Worm (Caenorhabditis elegans): Measurements from ENCODE around the gene T28A8.5.

- TF ChIP-seq F13C5.2 (tag; optimal IDR thresholded peaks at IDR 0.05), result no peak
- TF ChIP-seq sea-1 (GFP tag; conservative IDR thresholded peaks at IDR 0.05), result no peak
- TF ChIP-seq ama-1 (optimal IDR thresholded peaks at IDR 0.05), result no peak
- no peak for TF ChIP-seq scrt-1 (GFP tag; IDR thresholded peaks at IDR 0.05)
- no peak for TF ChIP-seq flt-1 (GFP tag; IDR thresholded peaks at IDR 0.05)
- no peak for TF ChIP-seq hnd-1 (tag; optimal IDR thresholded peaks at IDR 0.05)
- TF ChIP-seq hmg-4 (GFP tag; optimal IDR thresholded peaks at IDR 0.05), result no peak
- TF ChIP-seq tbx-11 (GFP tag; IDR thresholded peaks at IDR 0.05), result no peak
- TF ChIP-seq ceh-36 (tag; optimal IDR thresholded peaks at IDR 0.05), result no peak
These were observed 44.1 kb upstream of the T28A8.5 start for ce11 chrIII:13457305-13457704.

Data from whole organism, early embryonic.